Worm (Caenorhabditis elegans) whole organism, late embryonic: Measurements from ENCODE around the gene fbxa-4.

Experiments used
- F13H6.1 ChIP-seq: sonication (generic microtip); optimal IDR thresholded peaks from 2 replicates; lab custom pipeline; 2016; ENCODE audit warnings: missing genetic modification characterization, missing compliant biosample characterization
- Y22D7AL.16 ChIP-seq: sonication (generic microtip); optimal IDR thresholded peaks from 2 replicates; lab custom pipeline; 2016; ENCODE audit warnings: missing genetic modification characterization, missing compliant biosample characterization
- ahr-1 ChIP-seq: sonication (generic microtip); optimal IDR thresholded peaks from 2 replicates; lab custom pipeline; 2016; ENCODE audit warnings: missing genetic modification characterization, missing compliant biosample characterization
- ceh-18 ChIP-seq: sonication (generic microtip); optimal IDR thresholded peaks from 2 replicates; lab custom pipeline; 2016; ENCODE audit warnings: missing genetic modification characterization, missing compliant biosample characterization
- ceh-22 ChIP-seq: sonication (generic microtip); optimal IDR thresholded peaks from 2 replicates; lab custom pipeline; 2017; ENCODE audit warnings: missing biosample characterization, missing genetic modification characterization
- ceh-30 ChIP-seq: fragments of 150-350 bp; optimal IDR thresholded peaks from 2 replicates; lab custom pipeline; 2014; ENCODE audit warnings: missing biosample characterization, missing genetic modification characterization
- ceh-34 ChIP-seq: sonication (generic microtip); optimal IDR thresholded peaks from 2 replicates; lab custom pipeline; 2016; ENCODE audit warnings: mild to moderate bottlenecking, missing genetic modification characterization, missing compliant biosample characterization
- ceh-45 ChIP-seq: fragments of 200-800 bp; sonication (Bioruptor generic); IDR thresholded peaks from 2 replicates; pipeline ENCODE4 v1.3.6; 2022; ENCODE audit warnings: missing genetic modification reagents, missing genetic modification characterization, missing compliant biosample characterization
- ceh-6 ChIP-seq: fragments of 200-800 bp; sonication (Bioruptor generic); optimal IDR thresholded peaks from 2 replicates; lab custom pipeline; 2018; ENCODE audit warnings: mild to moderate bottlenecking, missing genetic modification characterization, missing compliant biosample characterization
- ceh-9 ChIP-seq: sonication (generic microtip); optimal IDR thresholded peaks from 2 replicates; lab custom pipeline; 2016; ENCODE audit warnings: mild to moderate bottlenecking, missing genetic modification characterization, inconsistent platforms, missing compliant biosample characterization
- dmd-4 ChIP-seq: sonication (generic microtip); optimal IDR thresholded peaks from 2 replicates; lab custom pipeline; 2016; ENCODE audit warnings: borderline replicate concordance, missing genetic modification characterization, missing compliant biosample characterization
- elt-2 ChIP-seq: sonication (generic microtip); optimal IDR thresholded peaks from 2 replicates; lab custom pipeline; 2016; ENCODE audit warnings: missing genetic modification reagents, missing genetic modification characterization, missing compliant biosample characterization
- elt-4 ChIP-seq: sonication (generic microtip); optimal IDR thresholded peaks from 2 replicates; lab custom pipeline; 2016; ENCODE audit warnings: missing genetic modification characterization, missing compliant biosample characterization
- ets-4 ChIP-seq: sonication (generic microtip); optimal IDR thresholded peaks from 2 replicates; lab custom pipeline; 2016; ENCODE audit warnings: missing genetic modification characterization, missing compliant biosample characterization
- eyg-1 ChIP-seq: sonication (generic microtip); optimal IDR thresholded peaks from 2 replicates; lab custom pipeline; 2016; ENCODE audit warnings: missing genotype, missing genetic modification characterization, missing compliant biosample characterization
- fax-1 ChIP-seq: sonication (generic microtip); optimal IDR thresholded peaks from 2 replicates; lab custom pipeline; 2016; ENCODE audit warnings: missing genotype, missing genetic modification characterization, missing compliant biosample characterization
- fkh-10 ChIP-seq: fragments of 150-350 bp; optimal IDR thresholded peaks from 2 replicates; lab custom pipeline; 2014; ENCODE audit warnings: missing biosample characterization, missing genetic modification reagents, missing genetic modification characterization
- fkh-6 ChIP-seq: sonication (generic microtip); optimal IDR thresholded peaks from 2 replicates; lab custom pipeline; 2016; ENCODE audit warnings: missing genetic modification characterization, missing compliant biosample characterization
- hlh-13 ChIP-seq: fragments of 200-800 bp; sonication (Bioruptor generic); optimal IDR thresholded peaks from 2 replicates; lab custom pipeline; 2018; ENCODE audit warnings: mild to moderate bottlenecking, missing genetic modification characterization, missing compliant biosample characterization
- hlh-15 ChIP-seq: sonication (generic microtip); optimal IDR thresholded peaks from 2 replicates; lab custom pipeline; 2016; ENCODE audit warnings: missing genetic modification characterization, missing compliant biosample characterization
- hlh-6 ChIP-seq: sonication (generic microtip); optimal IDR thresholded peaks from 2 replicates; lab custom pipeline; 2016; ENCODE audit warnings: missing genotype, missing genetic modification characterization, missing compliant biosample characterization
- lim-6 ChIP-seq: sonication (generic microtip); optimal IDR thresholded peaks from 2 replicates; lab custom pipeline; 2016; ENCODE audit warnings: missing genetic modification characterization, missing compliant biosample characterization
- nfya-1 ChIP-seq: sonication (generic microtip); optimal IDR thresholded peaks from 2 replicates; lab custom pipeline; 2017; ENCODE audit warnings: missing genetic modification characterization, mild to moderate bottlenecking, missing compliant biosample characterization, antibody characterized with exemption, moderate library complexity
- nhr-232 ChIP-seq: sonication (generic microtip); optimal IDR thresholded peaks from 2 replicates; lab custom pipeline; 2016; ENCODE audit warnings: missing genetic modification characterization, missing compliant biosample characterization
- npax-4 ChIP-seq: sonication (generic microtip); optimal IDR thresholded peaks from 2 replicates; lab custom pipeline; 2016; ENCODE audit warnings: missing genetic modification characterization, missing compliant biosample characterization
- pag-3 ChIP-seq: sonication (generic microtip); optimal IDR thresholded peaks from 2 replicates; lab custom pipeline; 2016; ENCODE audit warnings: missing compliant biosample characterization, missing genetic modification characterization, borderline replicate concordance
- pax-1 ChIP-seq: fragments of 150-350 bp; optimal IDR thresholded peaks from 2 replicates; lab custom pipeline; 2014; ENCODE audit warnings: missing biosample characterization, missing genetic modification characterization
- pha-4 ChIP-seq: fragments of 150-350 bp; optimal IDR thresholded peaks from 2 replicates; lab custom pipeline; 2018; ENCODE audit warnings: missing biosample characterization, missing genetic modification reagents, missing genetic modification characterization
- ref-2 ChIP-seq: sonication (generic microtip); optimal IDR thresholded peaks from 2 replicates; lab custom pipeline; 2016; ENCODE audit warnings: missing genetic modification characterization, missing compliant biosample characterization
- rnt-1 ChIP-seq: sonication (generic microtip); optimal IDR thresholded peaks from 2 replicates; lab custom pipeline; 2016; ENCODE audit warnings: missing genetic modification characterization, missing compliant biosample characterization
- tbx-2 ChIP-seq: sonication (generic microtip); optimal IDR thresholded peaks from 2 replicates; lab custom pipeline; 2016; ENCODE audit warnings: missing genetic modification characterization, missing compliant biosample characterization
- unc-3 ChIP-seq, 2 experiments: fragments of 200-800 bp in 1 of 2; sonication (Bioruptor generic) in 1 of 2; sonication (generic microtip) in 1 of 2; conservative IDR thresholded peaks in 1 of 2; optimal IDR thresholded peaks in 1 of 2; 2 replicates each; pipeline versions ENCODE4 v1.3.6 to Lab custom; 2016 to 2022; ENCODE audit warnings: missing compliant biosample characterization in 2 of 2, missing genetic modification characterization in 2 of 2, missing genetic modification reagents in 1 of 2
- unc-42 ChIP-seq: sonication (generic microtip); optimal IDR thresholded peaks from 2 replicates; lab custom pipeline; 2016; ENCODE audit warnings: missing genotype, missing genetic modification characterization, missing compliant biosample characterization
- unc-55 ChIP-seq: sonication (generic microtip); optimal IDR thresholded peaks from 2 replicates; lab custom pipeline; 2017; ENCODE audit warnings: missing biosample characterization, missing genetic modification reagents, missing genetic modification characterization
- unc-86 ChIP-seq: sonication (generic microtip); optimal IDR thresholded peaks from 2 replicates; lab custom pipeline; 2016; ENCODE audit warnings: missing genetic modification characterization, missing compliant biosample characterization
- zip-5 ChIP-seq: sonication (generic microtip); optimal IDR thresholded peaks from 2 replicates; lab custom pipeline; 2016; ENCODE audit warnings: missing genetic modification characterization, missing compliant biosample characterization
- ztf-16 ChIP-seq: sonication (generic microtip); optimal IDR thresholded peaks from 2 replicates; lab custom pipeline; 2017; ENCODE audit warnings: missing genetic modification characterization, missing compliant biosample characterization

Gene fbxa-4

DNA sequence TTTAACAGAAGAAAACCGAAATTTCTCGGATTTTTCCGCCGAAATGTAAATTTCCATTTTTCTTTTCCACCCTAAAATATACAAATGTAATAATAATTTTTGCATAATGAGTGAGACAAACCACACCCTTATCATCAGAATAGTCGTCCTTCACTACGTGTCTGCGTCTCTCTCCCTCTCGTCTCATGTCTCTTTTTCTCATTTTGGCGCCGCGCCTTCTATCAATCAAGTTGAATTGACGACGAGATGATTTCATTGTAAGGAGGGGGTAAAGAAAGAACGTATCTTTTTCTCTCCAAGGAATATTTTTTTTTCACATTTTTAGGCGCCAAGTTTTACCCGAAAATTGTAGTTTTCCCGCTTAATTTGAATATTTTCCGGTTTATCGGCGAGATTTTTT lies 26.9 kb upstream of the fbxa-4 start:
- no peak for TF ChIP-seq npax-4 (tag; lab: Kevin White, UChicago)
- no peak for TF ChIP-seq nfya-1
- TF ChIP-seq ceh-18, result no peak
- no peak for TF ChIP-seq F13H6.1 (tag; lab: Kevin White, UChicago)
- no peak for TF ChIP-seq unc-42 (tag; lab: Kevin White, UChicago)
- no peak for TF ChIP-seq elt-4 (tag; lab: Kevin White, UChicago)
- TF ChIP-seq Y22D7AL.16 (tag; lab: Kevin White, UChicago), result no peak
- TF ChIP-seq rnt-1, result no peak
- TF ChIP-seq ref-2 (tag; lab: Kevin White, UChicago), result no peak

DNA sequence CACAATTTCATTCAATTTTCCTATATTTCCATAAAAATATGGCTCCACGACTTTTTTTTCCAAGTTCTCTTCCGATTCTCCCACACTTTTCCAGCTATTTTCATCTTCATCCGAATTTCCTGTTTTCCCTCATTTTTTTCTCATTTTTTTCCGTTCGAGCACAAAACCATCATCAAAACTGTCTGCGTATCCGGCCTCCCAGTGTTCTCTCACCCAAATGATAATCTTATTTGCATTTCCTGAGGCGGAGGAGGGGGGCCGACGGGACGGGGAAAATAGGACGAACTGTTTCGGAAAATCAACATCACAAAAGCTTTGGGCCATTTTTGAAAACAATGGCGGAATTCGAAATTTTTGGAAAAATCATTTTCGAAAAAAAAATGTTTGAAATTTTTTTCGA lies 25.0 kb upstream of the fbxa-4 start:
- TF ChIP-seq hlh-15 (tag; lab: Kevin White, UChicago), result no peak

DNA sequence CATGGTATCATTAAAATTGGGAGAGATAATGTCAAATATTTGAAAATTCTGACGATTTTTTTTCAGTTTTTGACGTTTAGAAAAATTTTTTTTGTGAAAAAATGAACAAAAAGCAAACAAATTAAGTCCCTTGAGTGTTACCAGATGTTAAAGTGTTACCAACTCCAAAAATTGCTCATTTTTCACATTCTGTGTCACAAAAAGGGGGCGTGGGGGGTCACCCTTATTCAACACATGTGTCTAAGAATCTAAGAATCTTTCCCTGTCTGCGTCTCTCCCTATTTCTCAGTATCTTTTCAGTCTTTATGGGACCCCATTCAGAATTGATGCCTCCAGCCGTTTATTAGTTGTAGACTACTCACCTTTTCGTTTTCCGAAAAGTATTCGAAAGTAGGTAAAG lies 23.6 kb upstream of the fbxa-4 start:
- no peak for TF ChIP-seq dmd-4 (tag; lab: Kevin White, UChicago)
- TF ChIP-seq fkh-6, result no peak
- no peak for TF ChIP-seq eyg-1 (tag; lab: Kevin White, UChicago)
- no peak for TF ChIP-seq pax-1 (tag; lab: Kevin White, UChicago)
- TF ChIP-seq unc-55, result no peak

DNA sequence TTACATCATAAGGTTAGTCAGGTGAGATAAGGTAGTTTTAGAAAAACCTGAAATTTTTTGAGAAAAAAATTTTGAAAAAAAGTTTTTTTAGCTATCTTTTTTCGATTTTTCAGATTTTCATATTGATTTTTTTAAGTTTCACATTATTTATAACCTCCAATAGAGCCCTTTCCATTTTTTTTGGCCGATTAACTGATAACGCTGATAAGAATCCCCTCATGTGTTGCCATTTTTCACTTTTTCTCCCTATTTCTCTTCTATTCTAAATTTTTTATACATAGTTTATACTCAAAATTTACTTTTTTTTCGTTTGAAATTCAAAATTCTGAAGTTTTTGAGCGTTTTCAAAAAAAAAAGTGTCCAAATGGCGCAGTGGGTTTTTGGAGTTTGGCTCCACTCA lies 22.8 kb upstream of the fbxa-4 start:
- TF ChIP-seq pha-4, result no peak
- no peak for TF ChIP-seq nhr-232 (tag; lab: Kevin White, UChicago)
- no peak for TF ChIP-seq unc-3 (GFP tag; conservative IDR thresholded peaks at IDR 0.05; lab: Robert Waterston, UW)
- TF ChIP-seq unc-3 (tag; optimal IDR thresholded peaks at IDR 0.05; lab: Kevin White, UChicago), result no peak
- TF ChIP-seq unc-86 (tag; lab: Kevin White, UChicago), result no peak
- no peak for TF ChIP-seq hlh-13
- peak; percentile 11 for TF ChIP-seq elt-2
- no peak for TF ChIP-seq ceh-6 (GFP tag; lab: Kevin White, UChicago)
- TF ChIP-seq ceh-9 (tag; lab: Kevin White, UChicago), result no peak
- no peak for TF ChIP-seq unc-42 (tag; lab: Kevin White, UChicago)

DNA sequence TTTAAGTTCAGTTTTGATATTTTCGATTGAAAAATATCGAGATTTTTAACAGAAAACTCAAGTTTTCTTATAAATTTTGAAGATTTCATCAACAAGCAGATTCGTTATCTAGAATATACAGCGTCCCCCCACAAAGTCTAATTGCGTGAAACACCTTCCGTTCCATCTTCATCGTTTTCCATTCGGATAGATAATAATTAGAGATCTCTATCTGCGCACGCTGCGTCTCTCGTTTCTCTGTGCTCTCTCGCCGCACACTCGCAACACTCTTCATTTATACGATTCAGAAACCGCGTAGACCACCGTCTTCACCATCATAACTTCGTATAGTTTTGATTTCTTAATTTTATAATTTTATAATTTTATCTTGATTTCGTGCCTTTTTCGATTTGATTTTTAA lies 21.4 kb upstream of the fbxa-4 start:
- TF ChIP-seq rnt-1 (peak; percentile 95), ets-4 (no peak), hlh-13 (no peak), ceh-30 (no peak), zip-5 (no peak), ceh-22 (tag; lab: Kevin White, UChicago) (no peak)
- TF ChIP-seq, all 69 proteins: peak for 1

DNA sequence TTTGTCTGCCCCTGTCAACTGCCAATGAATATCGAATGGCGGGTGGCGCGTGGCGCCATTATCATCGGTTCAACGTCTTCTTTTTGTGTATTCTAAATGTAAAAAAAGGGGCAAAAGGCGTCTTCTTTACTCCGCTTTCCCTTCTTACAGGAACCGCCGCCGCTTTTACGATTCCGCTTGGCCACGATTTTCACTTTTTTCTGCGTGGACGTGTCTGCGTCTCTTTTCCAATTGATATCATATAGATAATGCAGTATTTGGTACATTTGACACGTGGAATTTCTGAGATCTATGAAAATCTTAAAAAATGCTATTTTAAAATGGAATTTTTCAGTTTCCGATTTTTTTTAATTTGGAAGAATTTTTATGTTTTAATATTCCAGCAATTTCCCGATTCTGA lies 20.2 kb upstream of the fbxa-4 start:
- no peak for TF ChIP-seq hlh-15 (tag; lab: Kevin White, UChicago)
- no peak for TF ChIP-seq lim-6
- TF ChIP-seq nfya-1, result no peak
- TF ChIP-seq ahr-1 (tag; lab: Kevin White, UChicago), result no peak
- no peak for TF ChIP-seq fkh-10
- no peak for TF ChIP-seq unc-3 (GFP tag; conservative IDR thresholded peaks at IDR 0.05; lab: Robert Waterston, UW)
- no peak for TF ChIP-seq unc-3 (tag; optimal IDR thresholded peaks at IDR 0.05; lab: Kevin White, UChicago)
- TF ChIP-seq tbx-2 (tag; lab: Kevin White, UChicago), result no peak
- TF ChIP-seq ceh-6 (GFP tag; lab: Kevin White, UChicago), result no peak
- TF ChIP-seq ceh-34 (tag; lab: Kevin White, UChicago), result no peak
- no peak for TF ChIP-seq ztf-16
- TF ChIP-seq pag-3 (tag; lab: Kevin White, UChicago), result no peak
- no peak for TF ChIP-seq hlh-6 (tag; lab: Kevin White, UChicago)
- TF ChIP-seq ceh-45 (GFP tag; lab: Robert Waterston, UW), result no peak
- TF ChIP-seq fax-1, result no peak
